Worm (Caenorhabditis elegans) whole organism, L1 larva: ENCODE data around the gene fbxa-135.

ENCODE experiments used
- aha-1 ChIP-seq: fragments of 150-350 bp; optimal IDR thresholded peaks from 2 replicates; lab custom pipeline; 2014; ENCODE audit warnings: missing biosample characterization, missing genetic modification characterization
- dpl-1 ChIP-seq, 3 experiments: fragments of 150-350 bp in 2 of 3; sonication (generic microtip) in 1 of 3; optimal IDR thresholded peaks; 2 replicates each; lab custom pipeline; 2014 to 2017; ENCODE audit warnings: missing biosample characterization in 3 of 3, missing genetic modification characterization in 3 of 3, missing genetic modification reagents in 3 of 3
- fkh-10 ChIP-seq: sonication (generic microtip); optimal IDR thresholded peaks from 2 replicates; lab custom pipeline; 2017; ENCODE audit warnings: missing biosample characterization, missing genetic modification reagents, missing genetic modification characterization
- lin-13 ChIP-seq: fragments of 150-350 bp; optimal IDR thresholded peaks from 2 replicates; lab custom pipeline; 2014; ENCODE audit warnings: missing biosample characterization, missing genetic modification reagents, missing genetic modification characterization
- nhr-12 ChIP-seq: sonication (generic microtip); optimal IDR thresholded peaks from 2 replicates; lab custom pipeline; 2017; ENCODE audit warnings: missing biosample characterization, missing genetic modification characterization
- nhr-47 ChIP-seq: sonication (generic microtip); optimal IDR thresholded peaks from 2 replicates; lab custom pipeline; 2016; ENCODE audit warnings: mild to moderate bottlenecking, missing genetic modification characterization, moderate library complexity, missing compliant biosample characterization
- nhr-90 ChIP-seq: sonication (generic microtip); optimal IDR thresholded peaks from 2 replicates; lab custom pipeline; 2016; ENCODE audit warnings: mild to moderate bottlenecking, missing genetic modification characterization, missing compliant biosample characterization; ENCODE audit not compliant: poor library complexity
- pag-3 ChIP-seq: sonication (generic microtip); optimal IDR thresholded peaks from 2 replicates; lab custom pipeline; 2017; ENCODE audit warnings: missing genetic modification characterization, mild to moderate bottlenecking, missing compliant biosample characterization, antibody characterized with exemption, borderline replicate concordance; ENCODE audit not compliant: insufficient read depth
- skn-1 ChIP-seq: fragments of 150-350 bp; optimal IDR thresholded peaks from 2 replicates; lab custom pipeline; 2014; ENCODE audit warnings: missing biosample characterization, missing genetic modification characterization
- snpc-4 ChIP-seq: fragments of 150-350 bp; optimal IDR thresholded peaks from 2 replicates; lab custom pipeline; 2014; ENCODE audit warnings: missing biosample characterization, missing genetic modification characterization
- snu-23 ChIP-seq: sonication (generic microtip); optimal IDR thresholded peaks from 2 replicates; lab custom pipeline; 2016; ENCODE audit warnings: missing genetic modification characterization, missing compliant biosample characterization
- unc-62 ChIP-seq: fragments of 150-350 bp; optimal IDR thresholded peaks from 2 replicates; lab custom pipeline; 2014; ENCODE audit warnings: missing biosample characterization, missing genetic modification reagents, missing genetic modification characterization
- zag-1 ChIP-seq: fragments of 150-350 bp; optimal IDR thresholded peaks from 2 replicates; lab custom pipeline; 2014; ENCODE audit warnings: missing biosample characterization, missing genetic modification characterization
- ztf-4 ChIP-seq: fragments of 150-350 bp; optimal IDR thresholded peaks from 2 replicates; lab custom pipeline; 2014; ENCODE audit warnings: missing biosample characterization, missing genetic modification characterization

DNA sequence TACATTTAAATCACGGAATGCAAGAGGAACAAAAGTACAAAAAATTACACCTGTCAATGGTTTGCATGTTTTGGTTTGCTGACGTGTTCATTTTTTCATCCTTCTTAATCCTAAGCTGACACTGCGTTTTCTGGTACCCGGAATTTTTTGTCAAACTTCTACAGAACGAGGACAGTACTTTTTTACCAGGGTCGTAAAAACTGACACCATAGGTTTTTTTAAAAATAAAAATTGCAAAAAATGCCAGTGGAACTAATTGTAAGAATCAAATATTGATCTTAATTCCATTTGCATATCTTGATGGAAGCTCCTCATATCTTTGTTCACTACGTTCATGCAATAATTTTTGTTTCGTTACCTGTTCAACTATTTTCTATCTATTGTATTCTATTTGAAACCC lies 2.8 kb downstream of the fbxa-135 start, which contains the start of gene srh-258:
- TF ChIP-seq nhr-12 (tag; lab: Kevin White, UChicago), result no peak
- TF ChIP-seq nhr-47 (tag; lab: Kevin White, UChicago), result no peak
- TF ChIP-seq fkh-10 (GFP tag; lab: Kevin White, UChicago), result no peak
- TF ChIP-seq dpl-1 (GFP tag; optimal IDR thresholded peaks at IDR 0.05; lab: Kevin White, UChicago), result no peak
- no peak for TF ChIP-seq snu-23 (GFP tag; lab: Kevin White, UChicago)
- TF ChIP-seq snpc-4, result no peak
- no peak for TF ChIP-seq skn-1
- TF ChIP-seq ztf-4 (tag; lab: Kevin White, UChicago), result no peak
- no peak for TF ChIP-seq unc-62 (GFP tag; lab: Kevin White, UChicago)
- no peak for TF ChIP-seq aha-1 (tag; lab: Kevin White, UChicago)
- no peak for TF ChIP-seq lin-13
- no peak for TF ChIP-seq zag-1 (tag; lab: Kevin White, UChicago)
- no peak for TF ChIP-seq nhr-90
- TF ChIP-seq pag-3, result no peak
